Fruit fly (Drosophila melanogaster) whole organism, wandering third instar larva: Measurements from ENCODE around the gene RhoGAP16F.

Experiments used
- Abd-B ChIP-seq: fragments of >200 bp; optimal IDR thresholded peaks from 2 replicates; lab custom pipeline; 2017; ENCODE audit warnings: missing biosample characterization, missing genetic modification characterization
- CG32264 ChIP-seq: fragments of 200-800 bp; sonication (Bioruptor generic); optimal IDR thresholded peaks from 2 replicates; lab custom pipeline; 2016; ENCODE audit warnings: missing biosample characterization, missing genetic modification characterization
- CG9705 ChIP-seq: fragments of 200-800 bp; sonication (Bioruptor generic); optimal IDR thresholded peaks from 2 replicates; lab custom pipeline; 2018; ENCODE audit warnings: missing biosample characterization, mild to moderate bottlenecking, missing genetic modification characterization
- CrebA ChIP-seq: fragments of 200-800 bp; sonication (Bioruptor generic); optimal IDR thresholded peaks from 2 replicates; lab custom pipeline; 2016; ENCODE audit warnings: missing biosample characterization, mild to moderate bottlenecking, missing genetic modification characterization, borderline replicate concordance
- Dfd ChIP-seq: fragments of >200 bp; optimal IDR thresholded peaks from 2 replicates; lab custom pipeline; 2017; ENCODE audit warnings: missing biosample characterization, missing genetic modification characterization
- Dif ChIP-seq: fragments of 200-275, 200-300 bp; sonication (Bioruptor generic); optimal IDR thresholded peaks from 2 replicates; lab custom pipeline; 2018; ENCODE audit warnings: missing biosample characterization, missing genetic modification characterization; ENCODE audit not compliant: partially characterized antibody
- GATAd ChIP-seq: sonication (Bioruptor generic); optimal IDR thresholded peaks from 2 replicates; lab custom pipeline; 2016; ENCODE audit warnings: missing biosample characterization, missing genetic modification characterization
- HLH106 ChIP-seq: fragments of 200-800 bp; optimal IDR thresholded peaks from 3 replicates; lab custom pipeline; 2019; ENCODE audit warnings: missing biosample characterization, mild to moderate bottlenecking, missing genetic modification characterization, moderate library complexity
- Hnf4 ChIP-seq: fragments of 200-800 bp; sonication (Bioruptor generic); optimal IDR thresholded peaks from 2 replicates; lab custom pipeline; 2016; ENCODE audit warnings: missing biosample characterization, mild to moderate bottlenecking, missing genetic modification characterization
- Hr78 ChIP-seq: fragments of >200 bp; optimal IDR thresholded peaks from 2 replicates; lab custom pipeline; 2017; ENCODE audit warnings: missing biosample characterization, missing genetic modification characterization
- Hr83 ChIP-seq: fragments of 200-300 bp; sonication (Bioruptor generic); optimal IDR thresholded peaks from 2 replicates; lab custom pipeline; 2016; ENCODE audit warnings: missing biosample characterization, mild to moderate bottlenecking, missing genetic modification characterization, moderate library complexity; ENCODE audit not compliant: poor library complexity, severe bottlenecking
- Jra ChIP-seq: sonication (Bioruptor generic); optimal IDR thresholded peaks from 2 replicates; lab custom pipeline; 2016; ENCODE audit warnings: missing biosample characterization, missing genetic modification characterization
- Mio ChIP-seq: sonication (Bioruptor generic); optimal IDR thresholded peaks from 2 replicates; lab custom pipeline; 2016; ENCODE audit warnings: missing biosample characterization, missing genetic modification characterization
- Myc ChIP-seq: fragments of >200 bp; optimal IDR thresholded peaks from 2 replicates; lab custom pipeline; 2017
- N ChIP-seq: fragments of >200 bp; optimal IDR thresholded peaks from 2 replicates; lab custom pipeline; 2018; ENCODE audit warnings: missing biosample characterization, missing external identifiers, missing genetic modification characterization
- OdsH ChIP-seq: fragments of 200-800 bp; sonication (Bioruptor generic); optimal IDR thresholded peaks from 2 replicates; lab custom pipeline; 2016; ENCODE audit warnings: missing biosample characterization, mild to moderate bottlenecking, missing genetic modification characterization
- Rel ChIP-seq, 2 experiments: fragments of 200-800 bp; sonication (Bioruptor generic) in 1 of 2; optimal IDR thresholded peaks; 2 replicates in 1 of 2; 3 replicates in 1 of 2; lab custom pipeline; 2016 to 2019; ENCODE audit warnings: mild to moderate bottlenecking in 2 of 2, missing biosample characterization in 2 of 2, missing genetic modification characterization in 2 of 2, moderate library complexity in 1 of 2
- Sp1 ChIP-seq: fragments of 200-800 bp; sonication (Bioruptor generic); optimal IDR thresholded peaks from 3 replicates; lab custom pipeline; 2019; ENCODE audit warnings: missing biosample characterization, mild to moderate bottlenecking, missing genetic modification characterization, moderate library complexity
- Vsx2 ChIP-seq: fragments of 200-300, 225-300 bp; sonication (Bioruptor generic); optimal IDR thresholded peaks from 2 replicates; lab custom pipeline; 2018; ENCODE audit warnings: missing biosample characterization, missing genetic modification characterization; ENCODE audit not compliant: partially characterized antibody
- br ChIP-seq: fragments of 200-800 bp; sonication (Bioruptor generic); optimal IDR thresholded peaks from 2 replicates; lab custom pipeline; 2016; ENCODE audit warnings: missing biosample characterization, missing genetic modification characterization
- brk ChIP-seq: fragments of 200-800 bp; sonication (Bioruptor generic); optimal IDR thresholded peaks from 2 replicates; lab custom pipeline; 2016; ENCODE audit warnings: missing biosample characterization, mild to moderate bottlenecking, missing genetic modification characterization
- dl ChIP-seq, 2 experiments: fragments of 175-275, 200-275 bp in 1 of 2; fragments of 200-275 bp in 1 of 2; sonication (Bioruptor generic); optimal IDR thresholded peaks; lab custom pipeline; 2018; ENCODE audit warnings: mild to moderate bottlenecking in 2 of 2, missing biosample characterization in 2 of 2, missing genetic modification characterization in 2 of 2, moderate library complexity in 2 of 2; ENCODE audit not compliant: partially characterized antibody in 2 of 2, insufficient read depth in 1 of 2
- dmrt93B ChIP-seq: fragments of 200-800 bp; sonication (Bioruptor generic); optimal IDR thresholded peaks from 2 replicates; lab custom pipeline; 2018; ENCODE audit warnings: missing biosample characterization, mild to moderate bottlenecking, missing genetic modification characterization
- dsf ChIP-seq: sonication (Bioruptor generic); optimal IDR thresholded peaks from 2 replicates; lab custom pipeline; 2016; ENCODE audit warnings: missing biosample characterization, missing genetic modification characterization, borderline replicate concordance
- ey ChIP-seq: fragments of 200-800 bp; sonication (Bioruptor generic); optimal IDR thresholded peaks from 2 replicates; lab custom pipeline; 2016; ENCODE audit warnings: missing biosample characterization, missing genetic modification characterization
- foxo ChIP-seq, 2 experiments: fragments of 200-800 bp; sonication (Bioruptor generic); optimal IDR thresholded peaks; 2 replicates in 1 of 2; 3 replicates in 1 of 2; lab custom pipeline; 2016 to 2017; ENCODE audit warnings: missing biosample characterization in 2 of 2, missing genetic modification characterization in 2 of 2
- fru ChIP-seq: fragments of 200-800 bp; sonication (Bioruptor generic); optimal IDR thresholded peaks from 3 replicates; lab custom pipeline; 2016; ENCODE audit warnings: missing biosample characterization, mild to moderate bottlenecking, missing genetic modification characterization
- h ChIP-seq: fragments of 200-800 bp; sonication (Bioruptor generic); optimal IDR thresholded peaks from 3 replicates; lab custom pipeline; 2016; ENCODE audit warnings: missing biosample characterization, mild to moderate bottlenecking, missing genetic modification characterization
- jim ChIP-seq: fragments of 175-275, 200-325 bp; sonication (Bioruptor generic); optimal IDR thresholded peaks from 2 replicates; lab custom pipeline; 2016; ENCODE audit warnings: missing biosample characterization, mild to moderate bottlenecking, missing genetic modification characterization
- lola ChIP-seq: fragments of >200 bp; optimal IDR thresholded peaks from 2 replicates; lab custom pipeline; 2017; ENCODE audit warnings: missing biosample characterization, missing genetic modification characterization
- pan ChIP-seq: fragments of >200 bp; optimal IDR thresholded peaks from 2 replicates; lab custom pipeline; 2017
- psq ChIP-seq: fragments of 200-800 bp; sonication (Bioruptor generic); optimal IDR thresholded peaks from 3 replicates; lab custom pipeline; 2017; ENCODE audit warnings: missing biosample characterization, mild to moderate bottlenecking, missing genetic modification characterization, moderate library complexity
- rgr ChIP-seq: fragments of 200-800 bp; sonication (Bioruptor generic); optimal IDR thresholded peaks from 3 replicates; lab custom pipeline; 2016; ENCODE audit warnings: missing biosample characterization, mild to moderate bottlenecking, missing genetic modification characterization
- sage ChIP-seq: fragments of 200-800 bp; sonication (Bioruptor generic); optimal IDR thresholded peaks from 2 replicates; lab custom pipeline; 2016; ENCODE audit warnings: missing biosample characterization, mild to moderate bottlenecking, missing genetic modification characterization
- sv ChIP-seq: fragments of 200-800 bp; sonication (Bioruptor generic); optimal IDR thresholded peaks from 3 replicates; lab custom pipeline; 2016; ENCODE audit warnings: missing biosample characterization, missing genetic modification characterization
- tai ChIP-seq: sonication (Bioruptor generic); optimal IDR thresholded peaks from 2 replicates; lab custom pipeline; 2016; ENCODE audit warnings: missing biosample characterization, missing genetic modification characterization
- usp ChIP-seq: fragments of >200 bp; optimal IDR thresholded peaks from 2 replicates; lab custom pipeline; 2017; ENCODE audit warnings: missing biosample characterization, missing genetic modification characterization
- woc ChIP-seq: sonication (Bioruptor generic); optimal IDR thresholded peaks from 2 replicates; lab custom pipeline; 2016; ENCODE audit warnings: missing biosample characterization, mild to moderate bottlenecking, missing genetic modification characterization

The RhoGAP16F gene

dm6 chrX:18084614-18085469 lies 8.1 kb upstream of the RhoGAP16F start:
- TF ChIP-seq Rel (GFP tag; optimal IDR thresholded peaks at IDR 0.05; lab: Kevin White, UChicago) (no peak), Rel (tag; optimal IDR thresholded peaks at IDR 0.05; lab: Kevin White, UChicago) (peak; percentile 70), Hr83 (GFP tag; lab: Kevin White, UChicago) (peak; percentile 61), Dfd (GFP tag; lab: Kevin White, UChicago) (no peak)

- TF ChIP-seq ey = peak; percentile 83
- TF ChIP-seq foxo (GFP tag; optimal IDR thresholded peaks at IDR 0.05; lab: Kevin White, UChicago) = peak in 1 of 2 experiments; percentile 88
- no peak for TF ChIP-seq N (GFP tag; lab: Kevin White, UChicago)
- TF ChIP-seq HLH106 (tag; lab: Kevin White, UChicago) = peak; percentile 86
- no peak for TF ChIP-seq Mio (GFP tag; lab: Kevin White, UChicago)
- TF ChIP-seq woc (GFP tag; lab: Kevin White, UChicago) = peak; percentile 83
- TF ChIP-seq lola (GFP tag; lab: Kevin White, UChicago) = no peak
- TF ChIP-seq OdsH = peak; percentile 64
- no peak for TF ChIP-seq dl (GFP tag; optimal IDR thresholded peaks at IDR 0.05; lab: Kevin White, UChicago; ENCODE audit: insufficient read depth in 1 of 2, partially characterized antibody in 2 of 2)
- peak; percentile 83 for TF ChIP-seq rgr (GFP tag; lab: Kevin White, UChicago)
- peak; percentile 65 for TF ChIP-seq dmrt93B (GFP tag; lab: Kevin White, UChicago)
- no peak for TF ChIP-seq usp (GFP tag; lab: Kevin White, UChicago)
- TF ChIP-seq psq (GFP tag; lab: Kevin White, UChicago) = peak; percentile 70
- TF ChIP-seq Hr83 (GFP tag; lab: Kevin White, UChicago) = no peak
- TF ChIP-seq tai (GFP tag; lab: Kevin White, UChicago) = no peak
- TF ChIP-seq brk (GFP tag; lab: Kevin White, UChicago) = no peak
- peak; percentile 63 for TF ChIP-seq CG32264 (GFP tag; lab: Kevin White, UChicago)
- no peak for TF ChIP-seq CrebA (GFP tag; lab: Kevin White, UChicago)
- TF ChIP-seq br = peak; percentile 79
- TF ChIP-seq Dif (GFP tag; lab: Kevin White, UChicago) = no peak
- TF ChIP-seq fru (GFP tag; lab: Kevin White, UChicago) = peak; percentile 85
- peak; percentile 76 for TF ChIP-seq CG9705 (GFP tag; lab: Kevin White, UChicago)
- TF ChIP-seq h = peak; percentile 90
- TF ChIP-seq sage (GFP tag; lab: Kevin White, UChicago) = peak; percentile 5
- TF ChIP-seq pan (lab: Kevin White, UChicago) = no peak
- TF ChIP-seq jim (GFP tag; lab: Kevin White, UChicago) = no peak
- TF ChIP-seq Vsx2 (GFP tag; lab: Kevin White, UChicago) = no peak
- peak; percentile 76 for TF ChIP-seq Sp1 (GFP tag; lab: Kevin White, UChicago)
- no peak for TF ChIP-seq Rel (GFP tag; optimal IDR thresholded peaks at IDR 0.05; lab: Kevin White, UChicago)
- TF ChIP-seq Rel (tag; optimal IDR thresholded peaks at IDR 0.05; lab: Kevin White, UChicago) = peak; percentile 56
- TF ChIP-seq sv = peak; percentile 86
- TF ChIP-seq dsf (GFP tag; lab: Kevin White, UChicago) = peak; percentile 54
- TF ChIP-seq Myc (lab: Kevin White, UChicago) = peak; percentile 15
- TF ChIP-seq Dfd (GFP tag; lab: Kevin White, UChicago) = no peak
- peak; percentile 85 for TF ChIP-seq Hnf4 (GFP tag; lab: Kevin White, UChicago)
- TF ChIP-seq Abd-B (GFP tag; lab: Kevin White, UChicago) = no peak
- peak; percentile 60 for TF ChIP-seq GATAd (GFP tag; lab: Kevin White, UChicago)
- peak; percentile 80 for TF ChIP-seq Jra (GFP tag; lab: Kevin White, UChicago)
- no peak for TF ChIP-seq Hr78
Observed at dm6 chrX:18085470-18085797, 7.5 kb upstream of the RhoGAP16F start, which contains the start of gene Ada3. Gene Ada3 (plus strand): TSS chrX:18085761.
